Fruit fly (Drosophila melanogaster) whole organism, embryonic: Measurements from ENCODE around the gene Rtca.

Source experiments
- Atf6 ChIP-seq: fragments of 200-800 bp; sonication (Bioruptor generic); IDR thresholded peaks from 2 replicates; pipeline ENCODE4 v1.3.6; 2022; ENCODE audit warnings: missing biosample characterization, missing genetic modification characterization
- Bdp1 ChIP-seq: fragments of 200-800 bp; sonication (Bioruptor generic); optimal IDR thresholded peaks from 3 replicates; lab custom pipeline; 2016; ENCODE audit warnings: missing biosample characterization, missing genetic modification characterization
- BtbVII ChIP-seq: fragments of 200-800 bp; sonication (Bioruptor generic); optimal IDR thresholded peaks from 3 replicates; lab custom pipeline; 2017; ENCODE audit warnings: missing biosample characterization, mild to moderate bottlenecking, missing genetic modification characterization
- CG10147 ChIP-seq: fragments of 200-800 bp; sonication (Bioruptor generic); optimal IDR thresholded peaks from 2 replicates; lab custom pipeline; 2019; ENCODE audit warnings: missing biosample characterization, mild to moderate bottlenecking, missing genetic modification characterization, moderate library complexity
- CG10209 ChIP-seq: fragments of 200-800 bp; sonication (Bioruptor generic); optimal IDR thresholded peaks from 3 replicates; lab custom pipeline; 2017; ENCODE audit warnings: missing biosample characterization, mild to moderate bottlenecking, missing genetic modification characterization, missing genetic modification reagents
- CG10321 ChIP-seq: fragments of 200-800 bp; sonication (Bioruptor generic); IDR thresholded peaks from 2 replicates; pipeline ENCODE4 v1.3.6; 2022; ENCODE audit warnings: missing biosample characterization, missing genetic modification characterization
- CG10543 ChIP-seq: fragments of 200-800 bp; sonication (Bioruptor generic); optimal IDR thresholded peaks from 3 replicates; lab custom pipeline; 2017; ENCODE audit warnings: missing biosample characterization, mild to moderate bottlenecking, missing genetic modification characterization, moderate library complexity
- CG10979 ChIP-seq: fragments of 200-800 bp; sonication (Bioruptor generic); optimal IDR thresholded peaks from 2 replicates; lab custom pipeline; 2018; ENCODE audit warnings: missing biosample characterization, mild to moderate bottlenecking, missing genetic modification characterization, moderate library complexity
- CG11723 ChIP-seq: fragments of 200-800 bp; sonication (Bioruptor generic); optimal IDR thresholded peaks from 2 replicates; lab custom pipeline; 2017; ENCODE audit warnings: missing biosample characterization, mild to moderate bottlenecking, missing genetic modification characterization
- CG12219 ChIP-seq: fragments of 200-800 bp; sonication (Bioruptor generic); optimal IDR thresholded peaks from 3 replicates; lab custom pipeline; 2018; ENCODE audit warnings: missing biosample characterization, mild to moderate bottlenecking, missing genetic modification characterization
- CG12659 ChIP-seq: fragments of 200-800 bp; sonication (Bioruptor generic); optimal IDR thresholded peaks from 3 replicates; lab custom pipeline; 2017; ENCODE audit warnings: mild to moderate bottlenecking, missing biosample characterization, missing genetic modification reagents, missing genetic modification characterization
- CG13624 ChIP-seq: fragments of 200-800 bp; sonication (Bioruptor generic); optimal IDR thresholded peaks from 2 replicates; lab custom pipeline; 2016; ENCODE audit warnings: missing biosample characterization, missing genetic modification characterization
- CG17829 ChIP-seq: fragments of 200-800 bp; optimal IDR thresholded peaks from 2 replicates; lab custom pipeline; 2019; ENCODE audit warnings: missing biosample characterization, mild to moderate bottlenecking, missing genetic modification characterization, moderate library complexity
- CG2889 ChIP-seq: fragments of 200-800 bp; sonication (Bioruptor generic); IDR thresholded peaks from 3 replicates; pipeline ENCODE4 v1.3.6; 2022; ENCODE audit warnings: missing biosample characterization, missing genetic modification characterization
- CG32532 ChIP-seq: fragments of 200-800 bp; sonication (Bioruptor generic); IDR thresholded peaks from 2 replicates; pipeline ENCODE4 v1.3.6; 2022; ENCODE audit warnings: missing biosample characterization, missing genetic modification characterization
- CG33557 ChIP-seq: fragments of 200-800 bp; sonication (Bioruptor generic); optimal IDR thresholded peaks from 2 replicates; lab custom pipeline; 2019; ENCODE audit warnings: missing biosample characterization, mild to moderate bottlenecking, missing genetic modification characterization, moderate library complexity
- CG4282 ChIP-seq: fragments of 200-800 bp; sonication (Bioruptor generic); optimal IDR thresholded peaks from 2 replicates; lab custom pipeline; 2016; ENCODE audit warnings: missing biosample characterization, missing genetic modification characterization
- CG7372 ChIP-seq: fragments of 200-800 bp; sonication (Bioruptor generic); IDR thresholded peaks from 2 replicates; pipeline ENCODE4 v1.3.6; 2022; ENCODE audit warnings: missing biosample characterization, missing genetic modification characterization
- CG9932 ChIP-seq: fragments of 200-800 bp; sonication (Bioruptor generic); IDR thresholded peaks from 2 replicates; pipeline ENCODE4 v1.3.6; 2022; ENCODE audit warnings: missing biosample characterization, missing genetic modification characterization
- CHES-1-like ChIP-seq: fragments of 200-800 bp; sonication (Bioruptor generic); optimal IDR thresholded peaks from 2 replicates; lab custom pipeline; 2016; ENCODE audit warnings: missing biosample characterization, missing genetic modification characterization
- CTCF ChIP-seq: fragments of 200-800 bp; sonication (Bioruptor generic); optimal IDR thresholded peaks from 2 replicates; lab custom pipeline; 2017; ENCODE audit warnings: missing biosample characterization, mild to moderate bottlenecking, missing genetic modification characterization, moderate library complexity
- CrebB ChIP-seq: fragments of 200-800 bp; sonication (Bioruptor generic); optimal IDR thresholded peaks from 3 replicates; lab custom pipeline; 2018; ENCODE audit warnings: missing biosample characterization, mild to moderate bottlenecking, missing genetic modification characterization
- Dip3 ChIP-seq: fragments of 200-800 bp; sonication (Bioruptor generic); optimal IDR thresholded peaks from 3 replicates; lab custom pipeline; 2016; ENCODE audit warnings: missing biosample characterization, missing genetic modification characterization
- Ets65A ChIP-seq: fragments of 200-800 bp; sonication (Bioruptor generic); peaks from one replicate; lab custom pipeline; 2016; ENCODE audit warnings: missing biosample characterization, missing genetic modification characterization
- HLH54F ChIP-seq: fragments of 200-800 bp; sonication (Bioruptor generic); optimal IDR thresholded peaks from 3 replicates; lab custom pipeline; 2016; ENCODE audit warnings: missing biosample characterization, missing genetic modification characterization
- HmgZ ChIP-seq: fragments of 200-800 bp; sonication (Bioruptor generic); optimal IDR thresholded peaks from 2 replicates; lab custom pipeline; 2018; ENCODE audit warnings: missing biosample characterization, mild to moderate bottlenecking, missing genetic modification characterization
- Hr3 ChIP-seq: fragments of 200-800 bp; sonication (Bioruptor generic); optimal IDR thresholded peaks from 3 replicates; lab custom pipeline; 2016; ENCODE audit warnings: missing biosample characterization, missing genetic modification characterization
- Lim3 ChIP-seq: fragments of 200-800 bp; sonication (Bioruptor generic); IDR thresholded peaks from 2 replicates; pipeline ENCODE4 v1.3.6; 2022; ENCODE audit warnings: missing biosample characterization, missing genetic modification characterization
- MBD-R2 ChIP-seq: fragments of 200-800 bp; sonication (Bioruptor generic); IDR thresholded peaks from 2 replicates; pipeline ENCODE4 v1.3.6; 2022; ENCODE audit warnings: missing biosample characterization, missing genetic modification characterization
- PHDP ChIP-seq: fragments of 200-800 bp; sonication (Bioruptor generic); optimal IDR thresholded peaks from 3 replicates; lab custom pipeline; 2018; ENCODE audit warnings: missing biosample characterization, mild to moderate bottlenecking, missing genetic modification characterization, moderate library complexity
- corto ChIP-seq: fragments of 200-800 bp; sonication (Bioruptor generic); optimal IDR thresholded peaks from 2 replicates; lab custom pipeline; 2016; ENCODE audit warnings: missing biosample characterization, mild to moderate bottlenecking, missing genetic modification characterization, moderate library complexity
- crol ChIP-seq: fragments of 200-800 bp; sonication (Bioruptor generic); IDR thresholded peaks from 2 replicates; pipeline ENCODE4 v1.3.6; 2022; ENCODE audit warnings: missing biosample characterization, missing genetic modification characterization
- crp ChIP-seq, 2 experiments: fragments of 200-800 bp; sonication (Bioruptor generic); optimal IDR thresholded peaks; 2 replicates in 1 of 2; 3 replicates in 1 of 2; lab custom pipeline; 2017; ENCODE audit warnings: missing biosample characterization in 2 of 2, missing genetic modification characterization in 2 of 2, mild to moderate bottlenecking in 1 of 2, moderate library complexity in 1 of 2
- dmrt11E ChIP-seq: fragments of 200-800 bp; sonication (Bioruptor generic); optimal IDR thresholded peaks from 3 replicates; lab custom pipeline; 2018; ENCODE audit warnings: missing biosample characterization, mild to moderate bottlenecking, missing genetic modification characterization, moderate library complexity
- dmrt99B ChIP-seq: fragments of 200-800 bp; sonication (Bioruptor generic); optimal IDR thresholded peaks from 2 replicates; lab custom pipeline; 2018; ENCODE audit warnings: missing biosample characterization, mild to moderate bottlenecking, missing genetic modification characterization, moderate library complexity
- exex ChIP-seq: fragments of 200-800 bp; sonication (Bioruptor generic); optimal IDR thresholded peaks from 4 replicates; lab custom pipeline; 2018; ENCODE audit warnings: missing biosample characterization, mild to moderate bottlenecking, missing genetic modification characterization, moderate library complexity
- fd3F ChIP-seq: fragments of 200-800 bp; sonication (Bioruptor generic); optimal IDR thresholded peaks from 2 replicates; lab custom pipeline; 2018; ENCODE audit warnings: missing biosample characterization, mild to moderate bottlenecking, missing genetic modification characterization, moderate library complexity
- ftz-f1 ChIP-seq: fragments of 200-800 bp; sonication (Bioruptor generic); optimal IDR thresholded peaks from 2 replicates; lab custom pipeline; 2016; ENCODE audit warnings: missing biosample characterization, missing genetic modification characterization
- kah ChIP-seq: fragments of 200-800 bp; sonication (Bioruptor generic); optimal IDR thresholded peaks from 2 replicates; lab custom pipeline; 2018; ENCODE audit warnings: missing biosample characterization, mild to moderate bottlenecking, missing genetic modification characterization
- lilli ChIP-seq: fragments of 200-800 bp; sonication (Bioruptor generic); optimal IDR thresholded peaks from 3 replicates; lab custom pipeline; 2016; ENCODE audit warnings: missing biosample characterization, missing genetic modification characterization
- nerfin-1 ChIP-seq: fragments of 200-800 bp; sonication (Bioruptor generic); optimal IDR thresholded peaks from 3 replicates; lab custom pipeline; 2019; ENCODE audit warnings: missing biosample characterization, mild to moderate bottlenecking, missing genetic modification characterization, moderate library complexity
- nmo ChIP-seq: fragments of 200-800 bp; sonication (Bioruptor generic); optimal IDR thresholded peaks from 2 replicates; lab custom pipeline; 2018; ENCODE audit warnings: missing biosample characterization, mild to moderate bottlenecking, missing genetic modification characterization, moderate library complexity
- odd ChIP-seq: fragments of 200-800 bp; sonication (Bioruptor generic); optimal IDR thresholded peaks from 2 replicates; lab custom pipeline; 2017; ENCODE audit warnings: missing biosample characterization, mild to moderate bottlenecking, missing genetic modification characterization
- pho ChIP-seq: fragments of 200-800 bp; sonication (Bioruptor generic); optimal IDR thresholded peaks from 2 replicates; lab custom pipeline; 2016; ENCODE audit warnings: missing biosample characterization, missing genetic modification characterization
- pnt ChIP-seq: fragments of 200-800 bp; sonication (Bioruptor generic); optimal IDR thresholded peaks from 3 replicates; lab custom pipeline; 2016; ENCODE audit warnings: missing biosample characterization, missing genetic modification characterization
- psq ChIP-seq: fragments of 200-800 bp; sonication (Bioruptor generic); optimal IDR thresholded peaks from 2 replicates; lab custom pipeline; 2017; ENCODE audit warnings: missing biosample characterization, missing genetic modification characterization
- row ChIP-seq: fragments of 200-800 bp; sonication (Bioruptor generic); IDR thresholded peaks from 3 replicates; pipeline ENCODE4 v1.3.6; 2022; ENCODE audit warnings: missing biosample characterization, missing genetic modification characterization
- slbo ChIP-seq: fragments of 200-800 bp; sonication (Bioruptor generic); IDR thresholded peaks from 2 replicates; pipeline ENCODE4 v1.3.6; 2022; ENCODE audit warnings: missing biosample characterization, missing genetic modification characterization
- sug ChIP-seq: fragments of 200-800 bp; optimal IDR thresholded peaks from 2 replicates; lab custom pipeline; 2019; ENCODE audit warnings: missing biosample characterization, mild to moderate bottlenecking, missing genetic modification characterization, moderate library complexity
- twi ChIP-seq: fragments of 200-800 bp; optimal IDR thresholded peaks from 2 replicates; lab custom pipeline; 2019; ENCODE audit warnings: missing biosample characterization, mild to moderate bottlenecking, missing genetic modification characterization, moderate library complexity
- vvl ChIP-seq: fragments of 200-800 bp; sonication (Bioruptor generic); IDR thresholded peaks from 2 replicates; pipeline ENCODE4 v1.3.6; 2022; ENCODE audit warnings: missing biosample characterization, missing genetic modification characterization

Rtca gene

DNA sequence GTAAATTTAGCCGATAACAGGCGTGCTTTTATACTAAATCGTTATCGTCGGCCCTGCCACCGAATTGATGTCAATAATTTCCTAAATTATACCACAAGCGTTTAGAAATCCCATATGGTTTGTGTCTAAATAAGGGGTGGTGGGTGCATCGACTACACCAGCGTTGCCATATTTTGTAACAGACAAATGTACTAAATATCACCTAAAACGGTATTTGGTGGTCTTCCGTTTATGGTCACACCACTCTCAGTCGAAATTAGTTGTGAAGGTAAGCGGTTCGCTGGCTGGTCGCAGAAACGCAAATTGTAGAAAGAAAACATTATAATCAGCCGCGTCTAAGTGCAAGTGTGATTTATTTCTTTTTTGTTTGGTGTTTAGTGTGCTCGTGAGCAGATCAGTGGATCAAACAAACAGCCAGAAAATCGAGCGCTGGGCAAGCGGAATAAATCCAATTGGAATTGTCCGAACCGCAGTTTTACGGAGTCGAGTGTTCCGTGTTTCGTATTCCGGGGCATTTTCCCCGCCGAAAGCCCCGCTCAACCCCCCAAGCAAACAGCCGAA lies 8.2 kb downstream of the Rtca start, which contains the start of the genes CG16903 and Unc-76 (continued):
- peak; percentile 7 for TF ChIP-seq dmrt99B (tag; lab: Kevin White, UChicago)
- peak; percentile 86 for TF ChIP-seq MBD-R2 (GFP tag; lab: Robert Waterston, UW)
- peak; percentile 39 for TF ChIP-seq CG11723 (GFP tag; lab: Kevin White, UChicago)
- peak; percentile 73 for TF ChIP-seq crol
- TF ChIP-seq row (GFP tag; lab: Robert Waterston, UW) = peak; percentile 29; the same call in 1 of the 3 replicates
- peak; percentile 66 for TF ChIP-seq sug (tag; lab: Kevin White, UChicago)
- peak; percentile 57 for TF ChIP-seq CrebB (tag; lab: Kevin White, UChicago)
- peak; percentile 88 for TF ChIP-seq Ets65A (GFP tag; lab: Kevin White, UChicago)
- peak; percentile 0 for TF ChIP-seq pnt (GFP tag; lab: Kevin White, UChicago)
- TF ChIP-seq dmrt11E = peak; percentile 8
- TF ChIP-seq psq (GFP tag; lab: Kevin White, UChicago) = no peak
- peak; percentile 37; the same call in 1 of the 2 replicates for TF ChIP-seq CG9932
- peak; percentile 56 for TF ChIP-seq odd (GFP tag; lab: Kevin White, UChicago)
- TF ChIP-seq CG10321 = 0 out of 2 replicates have a peak, but pooled peaks have one; percentile 23
- no peak for TF ChIP-seq corto
- peak; percentile 59 for TF ChIP-seq PHDP (tag; lab: Kevin White, UChicago)
- no peak for TF ChIP-seq Lim3 (GFP tag; lab: Robert Waterston, UW)
- TF ChIP-seq CTCF (GFP tag; lab: Kevin White, UChicago) = peak; percentile 42
- peak; percentile 39 for TF ChIP-seq pho (GFP tag; lab: Kevin White, UChicago)
- TF ChIP-seq CG2889 (GFP tag; lab: Robert Waterston, UW) = no peak
- peak; percentile 18 for TF ChIP-seq CG10979 (tag; lab: Kevin White, UChicago)
- peak in 1 of 2 experiments; percentile 32 for TF ChIP-seq crp (GFP tag; optimal IDR thresholded peaks at IDR 0.05; lab: Kevin White, UChicago)
- TF ChIP-seq Hr3 = peak; percentile 5
- TF ChIP-seq CG17829 (tag; lab: Kevin White, UChicago) = peak; percentile 71
- peak; percentile 21 for TF ChIP-seq exex
- no peak for TF ChIP-seq CG7372 (GFP tag; lab: Robert Waterston, UW)
- TF ChIP-seq lilli (GFP tag; lab: Kevin White, UChicago) = peak; percentile 41
- TF ChIP-seq vvl (GFP tag; lab: Robert Waterston, UW) = peak; percentile 60; the same call in 1 of the 2 replicates
- TF ChIP-seq CG10147 = peak; percentile 9
- TF ChIP-seq BtbVII (GFP tag; lab: Kevin White, UChicago) = peak; percentile 63
- TF ChIP-seq CG12659 = peak; percentile 91
- peak; percentile 55 for TF ChIP-seq CG10543 (GFP tag; lab: Kevin White, UChicago)
- TF ChIP-seq CHES-1-like (GFP tag; lab: Kevin White, UChicago) = peak; percentile 66
- peak; percentile 67 for TF ChIP-seq CG13624 (GFP tag; lab: Kevin White, UChicago)
- TF ChIP-seq nerfin-1 (tag; lab: Kevin White, UChicago) = peak; percentile 47
- TF ChIP-seq Bdp1 (GFP tag; lab: Kevin White, UChicago) = peak; percentile 20
- TF ChIP-seq Dip3 (GFP tag; lab: Kevin White, UChicago) = peak; percentile 47
- TF ChIP-seq ftz-f1 (GFP tag; lab: Kevin White, UChicago) = peak; percentile 70
- TF ChIP-seq CG4282 (GFP tag; lab: Kevin White, UChicago) = peak; percentile 40
- TF ChIP-seq nmo (GFP tag; lab: Kevin White, UChicago) = peak; percentile 70
- TF ChIP-seq slbo (GFP tag; lab: Robert Waterston, UW) = peak; percentile 21; the same call in 1 of the 2 replicates
- TF ChIP-seq CG32532 (GFP tag; lab: Robert Waterston, UW) = peak; percentile 52
- no peak for TF ChIP-seq CG10209 (GFP tag; lab: Kevin White, UChicago)
- peak; percentile 53 for TF ChIP-seq CG33557 (GFP tag; lab: Kevin White, UChicago)
- peak; percentile 8 for TF ChIP-seq twi
- TF ChIP-seq HLH54F = peak; percentile 35
- TF ChIP-seq fd3F (GFP tag; lab: Kevin White, UChicago) = no peak
- peak; percentile 52 for TF ChIP-seq kah (GFP tag; lab: Kevin White, UChicago)
- peak; percentile 82 for TF ChIP-seq HmgZ (tag; lab: Kevin White, UChicago)
- peak; percentile 32 for TF ChIP-seq CG12219 (GFP tag; lab: Kevin White, UChicago)
- TF ChIP-seq Atf6 (GFP tag; lab: Robert Waterston, UW) = peak; percentile 24; the same call in 1 of the 2 replicates
